Fruit fly (Drosophila melanogaster): ENCODE results near the gene CG31140.

Gene CG31140

DNA sequence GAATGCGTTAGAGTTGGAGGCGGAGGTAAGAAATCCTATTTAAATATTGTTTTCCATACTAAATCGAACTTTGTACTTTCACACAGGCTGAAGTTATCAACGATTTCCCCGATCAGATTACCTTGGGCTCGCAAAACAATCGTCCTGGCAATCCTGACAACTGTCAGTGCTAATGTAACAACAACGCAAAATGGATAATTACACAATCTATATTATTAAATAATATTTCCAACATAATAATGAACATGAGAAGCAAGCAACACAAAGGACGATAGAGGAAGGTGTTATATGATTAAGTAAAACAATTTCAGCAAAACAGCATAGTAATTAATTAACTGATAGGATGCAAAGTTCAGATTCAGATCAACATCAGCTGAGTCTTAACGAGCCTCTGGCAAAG lies 31.6 kb downstream of the CG31140 start (continued):
- TF ChIP-seq Jarid2 (GFP tag; optimal IDR thresholded peaks at IDR 0.05) (no peak), her (GFP tag; optimal IDR thresholded peaks at IDR 0.05) (no peak), B-H2 (GFP tag; optimal IDR thresholded peaks at IDR 0.05) (no peak)

DNA sequence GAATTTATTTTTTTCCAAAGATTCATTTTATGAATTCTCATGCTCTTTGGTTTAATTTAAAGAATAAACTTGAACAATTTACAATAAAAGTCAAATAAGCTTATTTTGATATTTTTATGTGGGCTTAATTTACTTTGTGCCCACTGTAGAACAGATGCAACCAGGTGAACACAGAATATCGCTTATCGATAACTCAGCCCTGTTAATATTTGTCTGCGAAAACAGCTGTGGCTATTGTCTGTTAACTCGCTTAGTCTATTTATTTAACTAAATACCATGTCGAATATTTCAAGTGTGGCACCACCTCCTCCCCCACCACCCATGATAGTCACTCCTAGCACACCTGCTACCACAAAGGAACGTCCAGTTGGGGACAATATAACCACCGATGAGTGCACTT lies 32.5 kb downstream of the CG31140 start, which contains the start of gene CG33108:
TSS of gene CG33108 (plus strand) at position 200 of the 400 bp plus-strand sequence.
- peak; percentile 38; the same call in 1 of the 2 replicates for TF ChIP-seq MBD-R2 (GFP tag; IDR thresholded peaks at IDR 0.05)
- peak; percentile 42 for TF ChIP-seq Nf-YC (tag; optimal IDR thresholded peaks at IDR 0.05)
- TF ChIP-seq chinmo (GFP tag; IDR thresholded peaks at IDR 0.05; ENCODE audit: partially characterized antibody), result no peak
- no peak for TF ChIP-seq Med (GFP tag)
- no peak for TF ChIP-seq inv (GFP tag; IDR thresholded peaks at IDR 0.05; ENCODE audit: partially characterized antibody)
- TF ChIP-seq ara (GFP tag; IDR thresholded peaks at IDR 0.05), result no peak
- no peak for TF ChIP-seq CG13424 (tag; optimal IDR thresholded peaks at IDR 0.05)
- TF ChIP-seq bbx (GFP tag; IDR thresholded peaks at IDR 0.05; ENCODE audit: partially characterized antibody), result peak; percentile 36; the same call in 1 of the 2 replicates
- peak; percentile 44 for TF ChIP-seq CG17802 (tag; optimal IDR thresholded peaks at IDR 0.05)
- peak; percentile 39 for TF ChIP-seq CG12659 (GFP tag; optimal IDR thresholded peaks at IDR 0.05)
- no peak for TF ChIP-seq CG10543 (GFP tag; optimal IDR thresholded peaks at IDR 0.05)
- peak; percentile 19; the same call in 1 of the 2 replicates for TF ChIP-seq amos (GFP tag; IDR thresholded peaks at IDR 0.05; ENCODE audit: partially characterized antibody)
- TF ChIP-seq Hey (tag; optimal IDR thresholded peaks at IDR 0.05), result no peak
- peak; percentile 4 for TF ChIP-seq CG10274 (GFP tag; optimal IDR thresholded peaks at IDR 0.05)
- peak; percentile 23 for TF ChIP-seq CG2120 (GFP tag; optimal IDR thresholded peaks at IDR 0.05)
- no peak for TF ChIP-seq CG42726 (GFP tag; IDR thresholded peaks at IDR 0.05; ENCODE audit: partially characterized antibody)
- no peak for TF ChIP-seq Sry-δ (GFP tag; optimal IDR thresholded peaks at IDR 0.05)
- no peak for TF ChIP-seq CG1603 (tag; optimal IDR thresholded peaks at IDR 0.05)
- TF ChIP-seq CG12744 (GFP tag; optimal IDR thresholded peaks at IDR 0.05), result no peak
- TF ChIP-seq sens (GFP tag), result peak; percentile 24
- TF ChIP-seq tup (GFP tag; optimal IDR thresholded peaks at IDR 0.05), result no peak
- TF ChIP-seq sc (optimal IDR thresholded peaks at IDR 0.05), result no peak
- no peak for TF ChIP-seq sc (GFP tag; optimal IDR thresholded peaks at IDR 0.05)
- TF ChIP-seq Bgb (GFP tag; IDR thresholded peaks at IDR 0.05; ENCODE audit: partially characterized antibody), result peak; percentile 24; the same call in 1 of the 2 replicates
- TF ChIP-seq Lhr (GFP tag; optimal IDR thresholded peaks at IDR 0.05), result no peak
- peak; percentile 60 for TF ChIP-seq Dref (GFP tag; IDR thresholded peaks at IDR 0.05)
- TF ChIP-seq Opbp (GFP tag; IDR thresholded peaks at IDR 0.05; ENCODE audit: partially characterized antibody), result 0 out of 3 replicates have a peak, but pooled peaks have one; percentile 39
- no peak for TF ChIP-seq Poxn (GFP tag; IDR thresholded peaks at IDR 0.05)
- no peak for TF ChIP-seq Hr39 (optimal IDR thresholded peaks at IDR 0.05)
- no peak for TF ChIP-seq wdn (GFP tag; IDR thresholded peaks at IDR 0.05)
- TF ChIP-seq PHDP (tag; optimal IDR thresholded peaks at IDR 0.05), result peak; percentile 18
- TF ChIP-seq tgo (GFP tag; IDR thresholded peaks at IDR 0.05), result no peak
- no peak for TF ChIP-seq CG17361 (GFP tag; IDR thresholded peaks at IDR 0.05)
- TF ChIP-seq CG3163 (GFP tag; optimal IDR thresholded peaks at IDR 0.05), result no peak
- no peak for TF ChIP-seq Usf (GFP tag; optimal IDR thresholded peaks at IDR 0.05)
- TF ChIP-seq gsb-n (tag; optimal IDR thresholded peaks at IDR 0.05), result no peak
- no peak for TF ChIP-seq CG4820 (GFP tag; optimal IDR thresholded peaks at IDR 0.05)
- TF ChIP-seq CG8290 (GFP tag; optimal IDR thresholded peaks at IDR 0.05), result no peak
- TF ChIP-seq CG8290 (tag; optimal IDR thresholded peaks at IDR 0.05), result peak in 1 of 2 experiments; percentile 18
- peak; percentile 9 for TF ChIP-seq grau (tag; optimal IDR thresholded peaks at IDR 0.05)
- no peak for TF ChIP-seq CG5245 (GFP tag; optimal IDR thresholded peaks at IDR 0.05)
- peak; percentile 37 for TF ChIP-seq sug (tag; optimal IDR thresholded peaks at IDR 0.05)
- TF ChIP-seq CG13287 (GFP tag; IDR thresholded peaks at IDR 0.05; ENCODE audit: partially characterized antibody), result peak; percentile 31; the same call in 1 of the 2 replicates
- peak; percentile 3 for TF ChIP-seq gfzf (GFP tag; optimal IDR thresholded peaks at IDR 0.05)
- peak; percentile 57 for TF ChIP-seq CG3995 (GFP tag; optimal IDR thresholded peaks at IDR 0.05)
- peak; percentile 8 for TF ChIP-seq CG10267 (tag; optimal IDR thresholded peaks at IDR 0.05)
- no peak for TF ChIP-seq btn (GFP tag; optimal IDR thresholded peaks at IDR 0.05)

Measured in whole organism, embryonic.